Worm (Caenorhabditis elegans): Measurements from ENCODE around the gene F46G10.1.

F46G10.1 gene

DNA sequence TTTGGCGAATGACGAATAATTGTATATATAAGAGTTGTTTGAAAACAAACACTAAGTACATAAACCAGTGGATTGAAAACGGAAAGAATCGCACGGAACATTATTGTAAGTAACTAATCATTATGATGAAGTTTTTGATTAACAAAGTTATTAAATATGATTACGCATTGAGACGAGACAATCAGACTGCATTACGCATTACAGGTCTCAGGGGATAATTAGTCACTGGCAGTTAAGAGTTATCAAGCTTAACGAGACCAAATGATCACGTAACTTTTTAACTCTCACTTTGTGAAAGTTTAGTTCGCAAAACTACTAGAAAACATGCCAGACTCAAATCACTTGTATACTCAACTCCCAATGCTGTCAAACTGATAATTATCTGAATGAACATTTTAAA is 8.2 kb downstream of the F46G10.1 start, which contains the start of gene srd-42:
Gene srd-42 (minus strand): TSS at position 101 of the 400 bp plus-strand sequence.
- TF ChIP-seq ceh-8 (GFP tag; optimal IDR thresholded peaks at IDR 0.05): peak; percentile 69
- TF ChIP-seq pqm-1 (tag; optimal IDR thresholded peaks at IDR 0.05): no peak

DNA sequence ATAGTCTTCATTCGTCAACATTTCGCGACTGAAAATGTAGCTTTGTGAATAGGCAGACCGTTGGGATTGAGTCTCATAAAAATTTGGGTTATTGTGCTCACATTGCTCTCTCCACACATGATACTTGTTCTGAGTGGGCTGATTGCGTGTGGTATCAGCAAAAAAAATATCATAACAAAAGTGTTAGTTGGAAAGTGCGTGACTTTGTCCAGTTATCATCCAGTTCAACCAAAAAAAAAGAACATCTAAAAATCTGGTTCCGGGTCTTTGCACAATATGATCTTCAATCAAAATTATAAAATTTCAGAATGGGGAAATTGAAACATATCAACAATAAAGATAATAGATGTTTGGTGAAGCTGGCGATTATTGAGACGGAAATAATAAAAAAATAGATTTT is 11.1 kb downstream of the F46G10.1 start, which contains the start of gene srd-39:
Gene srd-39 (minus strand): TSS at position 101 of the 400 bp plus-strand sequence.
- TF ChIP-seq dpl-1 (GFP tag; optimal IDR thresholded peaks at IDR 0.05) (no peak), C34B4.2 (tag; optimal IDR thresholded peaks at IDR 0.05) (no peak), efl-1 (optimal IDR thresholded peaks at IDR 0.05) (no peak), efl-1 (GFP tag; optimal IDR thresholded peaks at IDR 0.05 in 1 of 2) (peak in 1 of 2 experiments; percentile 74), mef-2 (tag; optimal IDR thresholded peaks at IDR 0.05) (no peak), aly-2 (tag; optimal IDR thresholded peaks at IDR 0.05) (no peak), nhr-90 (tag; optimal IDR thresholded peaks at IDR 0.05; ENCODE audit: poor library complexity) (no peak), snpc-4 (tag; optimal IDR thresholded peaks at IDR 0.05) (no peak)

DNA sequence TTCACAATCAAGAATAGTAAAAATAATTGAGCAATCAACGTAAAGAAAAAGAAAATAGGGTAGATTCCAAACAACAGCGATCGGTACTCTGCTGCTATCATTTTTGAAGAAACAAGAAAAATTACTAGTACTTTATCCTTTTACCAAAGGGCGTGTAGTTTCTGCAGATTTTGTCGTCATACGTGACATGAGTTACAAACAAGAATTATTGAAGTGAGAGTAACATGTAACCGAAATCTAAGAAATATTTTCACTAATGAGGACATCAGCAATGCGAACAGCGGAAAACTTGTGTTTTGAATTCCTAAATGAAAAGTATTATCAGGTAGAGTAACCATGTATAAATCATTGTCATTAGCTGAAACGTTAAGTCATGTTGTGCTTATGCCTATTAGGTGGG is 16.9 kb downstream of the F46G10.1 start, which contains the start of gene srd-36:
Gene srd-36 (minus strand): TSS at position 101 of the 400 bp plus-strand sequence.
- TF ChIP-seq mep-1 (tag; optimal IDR thresholded peaks at IDR 0.05) (no peak), lir-3 (tag; optimal IDR thresholded peaks at IDR 0.05; ENCODE audit: poor library complexity) (no peak), nhr-11 (tag; optimal IDR thresholded peaks at IDR 0.05) (no peak), nhr-19 (GFP tag; conservative IDR thresholded peaks at IDR 0.05) (no peak), nhr-47 (tag; optimal IDR thresholded peaks at IDR 0.05) (no peak), C16A3.4 (tag; optimal IDR thresholded peaks at IDR 0.05) (no peak)

DNA sequence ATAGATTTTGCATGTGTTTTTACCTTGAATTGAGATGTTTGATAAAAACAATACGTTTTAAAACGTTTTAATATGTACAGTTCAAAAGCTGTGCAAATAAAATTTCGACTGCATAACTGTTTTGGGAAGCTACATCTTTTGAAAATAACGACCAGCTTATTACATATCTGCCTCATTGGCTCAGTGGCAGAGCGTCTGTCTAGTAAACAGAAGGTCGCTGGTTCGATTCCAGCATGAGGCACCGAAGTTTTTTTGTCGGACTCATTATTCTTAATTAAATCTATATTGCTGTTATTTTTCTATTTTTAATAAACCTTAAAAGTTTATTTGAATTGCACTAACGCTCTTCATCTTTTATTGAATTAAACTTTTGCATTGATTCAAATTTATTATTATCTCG is 18.5 kb downstream of the F46G10.1 start:
- no peak for TF ChIP-seq sptf-1 (tag; optimal IDR thresholded peaks at IDR 0.05)
- TF ChIP-seq nhr-71 (tag; optimal IDR thresholded peaks at IDR 0.05): no peak
- no peak for TF ChIP-seq ztf-11 (tag; optimal IDR thresholded peaks at IDR 0.05)
- TF ChIP-seq isw-1 (GFP tag; IDR thresholded peaks at IDR 0.05): no peak
- TF ChIP-seq lin-15B (tag; optimal IDR thresholded peaks at IDR 0.05): no peak
- no peak for TF ChIP-seq nhr-11 (tag; optimal IDR thresholded peaks at IDR 0.05)
- no peak for TF ChIP-seq vab-15 (tag; optimal IDR thresholded peaks at IDR 0.05)
- TF ChIP-seq nhr-12 (tag; optimal IDR thresholded peaks at IDR 0.05): no peak

DNA sequence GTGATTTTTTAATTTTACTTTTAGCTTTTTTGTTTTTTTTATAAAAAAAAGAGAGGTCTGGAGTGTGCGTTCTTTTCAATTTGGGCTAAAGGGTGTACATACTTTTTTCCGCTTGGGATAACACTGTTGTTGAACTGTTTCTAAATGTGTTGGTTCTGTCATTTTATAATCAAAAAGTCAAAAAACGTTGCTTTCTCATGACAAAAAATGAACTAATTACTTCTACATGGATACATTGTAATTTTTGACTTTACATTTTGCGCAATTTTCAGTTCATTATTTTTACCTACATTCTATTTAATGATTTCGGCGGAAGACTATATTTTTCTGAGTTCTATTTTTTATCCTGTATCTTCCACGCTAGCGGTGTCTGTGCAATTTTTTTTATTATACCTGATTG is 20.0 kb downstream of the F46G10.1 start, which contains the start of gene srd-38:
Gene srd-38 (plus strand): TSS at position 301 of the 400 bp plus-strand sequence.
- TF ChIP-seq rnt-1 (tag; optimal IDR thresholded peaks at IDR 0.05) (no peak), lir-3 (tag; optimal IDR thresholded peaks at IDR 0.05; ENCODE audit: poor library complexity) (no peak), fkh-10 (GFP tag; optimal IDR thresholded peaks at IDR 0.05) (no peak), ceh-63 (GFP tag; optimal IDR thresholded peaks at IDR 0.05) (no peak)

DNA sequence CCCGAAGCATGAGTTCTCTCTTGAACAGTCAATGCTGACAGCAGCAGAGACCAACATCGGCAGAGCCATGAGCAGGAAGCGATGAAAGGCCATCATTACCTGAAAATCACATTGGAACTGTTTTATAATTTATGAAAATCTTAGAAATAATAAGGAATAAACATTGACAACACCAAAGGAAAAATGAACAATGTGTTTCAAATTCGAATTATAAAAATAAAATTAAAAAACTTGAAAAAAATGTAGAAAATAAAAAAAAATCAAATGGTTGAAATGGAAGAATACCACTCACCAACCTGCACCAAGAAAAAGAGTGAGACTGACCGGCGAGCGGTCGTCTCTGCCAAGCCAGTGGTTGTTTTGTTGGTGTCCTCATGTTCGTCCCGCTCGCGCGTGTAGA is 21.0 kb downstream of the F46G10.1 start, which contains the start of gene R04D3.3:
Gene R04D3.3 (minus strand): TSS at position 101 of the 400 bp plus-strand sequence.
- TF ChIP-seq egl-13 (tag; optimal IDR thresholded peaks at IDR 0.05): no peak
- no peak for TF ChIP-seq ceh-63 (GFP tag; optimal IDR thresholded peaks at IDR 0.05)
- TF ChIP-seq nhr-28 (tag; optimal IDR thresholded peaks at IDR 0.05): no peak
- no peak for TF ChIP-seq xbp-1 (tag; optimal IDR thresholded peaks at IDR 0.05)
- TF ChIP-seq C04F5.9 (tag; optimal IDR thresholded peaks at IDR 0.05): no peak
- no peak for TF ChIP-seq ets-5 (GFP tag; IDR thresholded peaks at IDR 0.05)
- TF ChIP-seq zag-1 (tag; optimal IDR thresholded peaks at IDR 0.05): no peak
- TF ChIP-seq mab-9 (GFP tag; IDR thresholded peaks at IDR 0.05): no peak
- TF ChIP-seq fkh-10 (GFP tag; optimal IDR thresholded peaks at IDR 0.05): no peak
- no peak for TF ChIP-seq zip-4 (GFP tag; optimal IDR thresholded peaks at IDR 0.05)
- TF ChIP-seq nhr-237 (tag; optimal IDR thresholded peaks at IDR 0.05): no peak
- no peak for TF ChIP-seq pqm-1 (tag; optimal IDR thresholded peaks at IDR 0.05)
- TF ChIP-seq mdl-1 (tag; optimal IDR thresholded peaks at IDR 0.05): no peak
- no peak for TF ChIP-seq unc-98 (GFP tag; IDR thresholded peaks at IDR 0.05)
- no peak for TF ChIP-seq nhr-19 (GFP tag; conservative IDR thresholded peaks at IDR 0.05)
